Worm (Caenorhabditis elegans) whole organism, L4 larva: ENCODE data around the gene F29B9.12.

Experiments used
- R02D3.7 ChIP-seq: fragments of 150-350 bp; sonication (generic microtip); optimal IDR thresholded peaks from 3 replicates; lab custom pipeline; 2014; ENCODE audit warnings: missing biosample characterization, missing genetic modification characterization
- Y105C5A.15 ChIP-seq: fragments of 200-800 bp; sonication (Bioruptor generic); IDR thresholded peaks from 2 replicates; pipeline ENCODE4 v1.3.6; 2022; ENCODE audit warnings: missing genetic modification characterization, missing compliant biosample characterization
- ZK337.2 ChIP-seq: fragments of 200-800 bp; sonication (Bioruptor generic); IDR thresholded peaks from 2 replicates; pipeline ENCODE4 v1.3.6; 2022; ENCODE audit warnings: missing genetic modification reagents, missing genetic modification characterization, missing compliant biosample characterization
- aha-1 ChIP-seq: fragments of 150-350 bp; peaks from one replicate; lab custom pipeline; 2014; ENCODE audit warnings: missing biosample characterization, missing genetic modification characterization
- aly-2 ChIP-seq: sonication (generic microtip); optimal IDR thresholded peaks from 2 replicates; lab custom pipeline; 2018; ENCODE audit warnings: missing biosample characterization, missing genetic modification characterization
- ama-1 ChIP-seq: fragments of 150-350 bp; optimal IDR thresholded peaks from 2 replicates; lab custom pipeline; 2014; ENCODE audit warnings: inconsistent platforms, mixed read lengths
- ceh-44 ChIP-seq: fragments of 200-800 bp; sonication (Bioruptor generic); IDR thresholded peaks from 2 replicates; pipeline ENCODE4 v1.3.6; 2022; ENCODE audit warnings: missing genetic modification reagents, missing genetic modification characterization, missing compliant biosample characterization
- ceh-62 ChIP-seq: sonication (generic microtip); optimal IDR thresholded peaks from 2 replicates; lab custom pipeline; 2017; ENCODE audit warnings: missing biosample characterization, missing genetic modification characterization
- ctbp-1 ChIP-seq: fragments of 200-800 bp; sonication (Bioruptor generic); IDR thresholded peaks from 2 replicates; pipeline ENCODE4 v1.3.6; 2022; ENCODE audit warnings: missing genetic modification reagents, missing genetic modification characterization, missing compliant biosample characterization
- daf-16 ChIP-seq, 3 experiments: sonication (generic microtip); optimal IDR thresholded peaks; 2 replicates each; lab custom pipeline; 2016 to 2017; ENCODE audit warnings: missing genetic modification characterization in 3 of 3, missing genetic modification reagents in 3 of 3, mild to moderate bottlenecking in 2 of 3, missing compliant biosample characterization in 2 of 3, missing biosample characterization in 1 of 3, moderate library complexity in 1 of 3
- daf-8 ChIP-seq: fragments of 200-800 bp; sonication (Bioruptor generic); IDR thresholded peaks from 2 replicates; pipeline ENCODE4 v1.3.6; 2022; ENCODE audit warnings: missing genetic modification characterization, missing compliant biosample characterization
- dmd-6 ChIP-seq: fragments of 200-800 bp; sonication (Bioruptor generic); IDR thresholded peaks from 2 replicates; pipeline ENCODE4 v1.3.6; 2022; ENCODE audit warnings: missing genetic modification reagents, missing genetic modification characterization, missing compliant biosample characterization
- dmd-8 ChIP-seq: fragments of 200-800 bp; sonication (Bioruptor generic); IDR thresholded peaks from 2 replicates; pipeline ENCODE4 v1.3.6; 2022; ENCODE audit warnings: missing genetic modification characterization, missing compliant biosample characterization
- dpl-1 ChIP-seq: fragments of 150-350 bp; optimal IDR thresholded peaks from 2 replicates; lab custom pipeline; 2014; ENCODE audit warnings: missing biosample characterization, missing genetic modification reagents, missing genetic modification characterization
- dve-1 ChIP-seq: sonication (generic microtip); optimal IDR thresholded peaks from 2 replicates; lab custom pipeline; 2017; ENCODE audit warnings: antibody characterized with exemption, mild to moderate bottlenecking, missing genetic modification characterization, missing compliant biosample characterization; ENCODE audit not compliant: insufficient read depth
- egl-27 ChIP-seq: sonication (generic microtip); optimal IDR thresholded peaks from 3 replicates; lab custom pipeline; 2017; ENCODE audit warnings: missing biosample characterization, missing genetic modification reagents, missing genetic modification characterization
- jun-1 ChIP-seq: fragments of 150-350 bp; optimal IDR thresholded peaks from 2 replicates; lab custom pipeline; 2014; ENCODE audit warnings: missing biosample characterization, missing genetic modification reagents, missing genetic modification characterization
- lin-13 ChIP-seq: fragments of 150-350 bp; optimal IDR thresholded peaks from 2 replicates; lab custom pipeline; 2014; ENCODE audit warnings: missing biosample characterization, missing genetic modification reagents, missing genetic modification characterization
- madf-5 ChIP-seq, 2 experiments: fragments of 200-800 bp; sonication (Bioruptor generic); IDR thresholded peaks; 2 replicates each; pipeline ENCODE4 v1.3.6; 2022; ENCODE audit warnings: missing compliant biosample characterization in 2 of 2, missing genetic modification characterization in 2 of 2
- mdt-29 ChIP-seq: fragments of 200-800 bp; sonication (Bioruptor generic); IDR thresholded peaks from 2 replicates; pipeline ENCODE4 v1.3.6; 2022; ENCODE audit warnings: missing genetic modification reagents, missing genetic modification characterization, missing compliant biosample characterization
- mep-1 ChIP-seq: fragments of 150-350 bp; sonication (generic microtip); optimal IDR thresholded peaks from 3 replicates; lab custom pipeline; 2014; ENCODE audit warnings: missing biosample characterization, missing genetic modification characterization
- mes-2 ChIP-seq: sonication (generic microtip); optimal IDR thresholded peaks from 2 replicates; lab custom pipeline; 2016; ENCODE audit warnings: missing genotype, mild to moderate bottlenecking, missing genetic modification characterization, missing compliant biosample characterization; ENCODE audit not compliant: poor library complexity, severe bottlenecking
- mxl-2 ChIP-seq: fragments of 200-800 bp; sonication (Bioruptor generic); conservative IDR thresholded peaks from 2 replicates; pipeline ENCODE4 v1.3.6; 2022; ENCODE audit warnings: missing genetic modification reagents, missing genetic modification characterization, missing compliant biosample characterization
- nhr-102 ChIP-seq: sonication (generic microtip); optimal IDR thresholded peaks from 2 replicates; lab custom pipeline; 2016; ENCODE audit warnings: mild to moderate bottlenecking, missing genetic modification characterization, moderate library complexity, missing compliant biosample characterization
- nhr-111 ChIP-seq: fragments of 200-800 bp; sonication (Bioruptor generic); optimal IDR thresholded peaks from 2 replicates; lab custom pipeline; 2018; ENCODE audit warnings: mild to moderate bottlenecking, missing genetic modification characterization, missing compliant biosample characterization
- nhr-25 ChIP-seq: sonication (generic microtip); optimal IDR thresholded peaks from 2 replicates; lab custom pipeline; 2017; ENCODE audit warnings: missing genetic modification characterization, mild to moderate bottlenecking, missing compliant biosample characterization, antibody characterized with exemption, moderate library complexity, borderline replicate concordance; ENCODE audit not compliant: insufficient read depth
- nhr-28 ChIP-seq: fragments of 150-350 bp; optimal IDR thresholded peaks from 2 replicates; lab custom pipeline; 2014; ENCODE audit warnings: missing biosample characterization, missing genetic modification characterization
- nhr-41 ChIP-seq: fragments of 200-800 bp; sonication (Bioruptor generic); IDR thresholded peaks from 2 replicates; pipeline ENCODE4 v1.3.6; 2022; ENCODE audit warnings: missing genetic modification reagents, missing genetic modification characterization, missing compliant biosample characterization
- nhr-48 ChIP-seq: sonication (generic microtip); optimal IDR thresholded peaks from 2 replicates; lab custom pipeline; 2016; ENCODE audit warnings: mild to moderate bottlenecking, missing genetic modification characterization, missing compliant biosample characterization
- nhr-76 ChIP-seq: fragments of 150-350 bp; optimal IDR thresholded peaks from 2 replicates; lab custom pipeline; 2014; ENCODE audit warnings: missing biosample characterization, missing genetic modification characterization
- pha-4 ChIP-seq, 2 experiments: fragments of 150-350 bp in 1 of 2; fragments of 200-800 bp in 1 of 2; sonication (Bioruptor generic) in 1 of 2; IDR thresholded peaks in 1 of 2; optimal IDR thresholded peaks in 1 of 2; 2 replicates each; pipeline versions ENCODE4 v1.3.6 to Lab custom; 2014 to 2022; ENCODE audit warnings: missing genetic modification characterization in 2 of 2, missing genetic modification reagents in 2 of 2, missing biosample characterization in 1 of 2, missing compliant biosample characterization in 1 of 2
- pqm-1 ChIP-seq: sonication (generic microtip); optimal IDR thresholded peaks from 2 replicates; lab custom pipeline; 2017; ENCODE audit warnings: missing biosample characterization, missing genetic modification characterization
- rbr-2 ChIP-seq: sonication (generic microtip); optimal IDR thresholded peaks from 2 replicates; lab custom pipeline; 2016; ENCODE audit warnings: missing genotype, missing genetic modification characterization, missing compliant biosample characterization
- snpc-1.2 ChIP-seq: fragments of 200-800 bp; sonication (Bioruptor generic); IDR thresholded peaks from 2 replicates; pipeline ENCODE4 v1.3.6; 2022; ENCODE audit warnings: missing genetic modification reagents, missing genetic modification characterization, missing compliant biosample characterization
- spr-1 ChIP-seq: sonication (generic microtip); optimal IDR thresholded peaks from 2 replicates; lab custom pipeline; 2016; ENCODE audit warnings: mild to moderate bottlenecking, missing genetic modification characterization, missing compliant biosample characterization
- tra-1 ChIP-seq: fragments of 200-800 bp; sonication (Bioruptor generic); IDR thresholded peaks from 2 replicates; pipeline ENCODE4 v1.3.6; 2022; ENCODE audit warnings: missing genetic modification reagents, missing genetic modification characterization, missing compliant biosample characterization
- unc-130 ChIP-seq: sonication (generic microtip); optimal IDR thresholded peaks from 2 replicates; lab custom pipeline; 2016; ENCODE audit warnings: missing genetic modification reagents, missing genetic modification characterization, missing compliant biosample characterization
- zip-11 ChIP-seq: fragments of 200-800 bp; sonication (Bioruptor generic); IDR thresholded peaks from 2 replicates; pipeline ENCODE4 v1.3.6; 2022; ENCODE audit warnings: missing genetic modification characterization, missing compliant biosample characterization
- ztf-11 ChIP-seq: fragments of 150-350 bp; optimal IDR thresholded peaks from 2 replicates; lab custom pipeline; 2014; ENCODE audit warnings: missing biosample characterization, missing genetic modification characterization

Gene F29B9.12

ce11 chrIV:4640941-4641340 is 28.4 kb upstream of the F29B9.12 start:
- TF ChIP-seq rbr-2 (tag; lab: Kevin White, UChicago) (no peak), daf-8 (GFP tag; lab: Robert Waterston, UW) (no peak), zip-11 (GFP tag; lab: Robert Waterston, UW) (no peak), ceh-62 (tag; lab: Kevin White, UChicago) (no peak), nhr-28 (tag; lab: Kevin White, UChicago) (peak; percentile 63), nhr-25 (tag; lab: Kevin White, UChicago) (peak; percentile 56), lin-13 (GFP tag; lab: Kevin White, UChicago) (no peak), mxl-2 (GFP tag; lab: Robert Waterston, UW) (no peak)
- TF ChIP-seq, all 104 proteins: peak for 2

DNA sequence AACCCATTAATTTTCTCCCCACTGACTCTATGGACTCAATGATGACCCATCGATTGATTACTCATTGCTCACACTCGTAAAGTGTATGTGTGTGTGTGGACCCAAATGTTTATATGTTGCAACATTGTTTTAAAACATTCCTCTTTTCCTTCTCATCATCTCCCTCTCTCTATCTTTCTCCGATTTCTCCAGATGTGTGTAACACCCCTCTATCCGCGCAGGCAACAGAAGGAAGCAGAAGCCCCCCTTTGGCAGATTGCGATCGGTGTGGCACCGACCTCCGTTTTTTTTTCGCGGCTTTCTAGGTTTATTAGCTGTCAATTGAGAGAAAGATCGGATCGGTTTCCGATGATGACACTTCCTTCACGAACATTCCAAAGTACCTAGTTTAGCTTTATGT is 25.8 kb upstream of the F29B9.12 start:
- no peak for TF ChIP-seq tra-1 (GFP tag; lab: Robert Waterston, UW)
- no peak for TF ChIP-seq pha-4 (GFP tag; IDR thresholded peaks at IDR 0.05; lab: Robert Waterston, UW)
- no peak for TF ChIP-seq pha-4 (tag; optimal IDR thresholded peaks at IDR 0.05; lab: Kevin White, UChicago)
- TF ChIP-seq nhr-48 (tag; lab: Kevin White, UChicago), result no peak
- no peak for TF ChIP-seq mes-2 (tag; lab: Kevin White, UChicago)
- TF ChIP-seq dmd-6, result no peak
- TF ChIP-seq ZK337.2, result no peak
- no peak for TF ChIP-seq nhr-41
- TF ChIP-seq daf-16 (GFP tag; optimal IDR thresholded peaks at IDR 0.05; lab: Kevin White, UChicago), result no peak
- TF ChIP-seq daf-16 (tag; optimal IDR thresholded peaks at IDR 0.05; lab: Kevin White, UChicago), result no peak
- no peak for TF ChIP-seq aly-2 (tag; lab: Kevin White, UChicago)
- TF ChIP-seq ztf-11, result no peak
- no peak for TF ChIP-seq ctbp-1 (GFP tag; lab: Robert Waterston, UW)
- TF ChIP-seq dmd-8 (GFP tag; lab: Robert Waterston, UW), result no peak
- TF ChIP-seq unc-130 (GFP tag; lab: Kevin White, UChicago), result no peak

DNA sequence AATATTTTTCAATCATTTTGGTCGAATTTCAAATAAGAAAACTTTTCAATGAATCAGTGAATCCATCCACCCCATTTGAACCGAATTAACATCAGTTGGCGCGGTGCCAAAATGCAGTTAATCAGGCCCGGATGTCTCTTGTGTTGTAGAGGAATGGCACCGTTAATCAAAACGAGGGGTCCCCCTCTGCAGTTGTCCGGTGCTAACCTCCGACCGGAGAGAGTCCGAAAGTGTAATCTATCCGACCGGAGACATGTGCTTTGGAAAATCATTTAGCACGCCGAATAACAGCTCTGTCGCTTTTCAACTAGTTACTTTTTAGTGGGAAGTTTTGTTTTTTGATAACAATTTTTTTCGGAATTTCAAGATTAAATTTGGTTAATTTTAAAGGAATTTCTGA is 24.1 kb upstream of the F29B9.12 start:
- TF ChIP-seq spr-1 (tag; lab: Kevin White, UChicago) (no peak), aha-1 (tag; lab: Kevin White, UChicago) (peak; percentile 41), jun-1 (no peak)
- TF ChIP-seq, all 104 proteins: peak for 1

- TF ChIP-seq nhr-25 (tag; lab: Kevin White, UChicago) (no peak), nhr-111 (GFP tag; lab: Kevin White, UChicago) (no peak), egl-27 (tag; lab: Kevin White, UChicago) (no peak), mdt-29 (no peak), ztf-11 (no peak), madf-5 (GFP tag; IDR thresholded peaks at IDR 0.05; lab: Robert Waterston, UW) (no peak), Y105C5A.15 (GFP tag; lab: Robert Waterston, UW) (no peak), dve-1 (tag; lab: Kevin White, UChicago) (no peak), pqm-1 (tag; lab: Kevin White, UChicago) (no peak), ceh-44 (GFP tag; lab: Robert Waterston, UW) (no peak), dmd-8 (GFP tag; lab: Robert Waterston, UW) (no peak), nhr-28 (tag; lab: Kevin White, UChicago) (no peak), dpl-1 (GFP tag; lab: Kevin White, UChicago) (no peak), ama-1 (lab: Kevin White, UChicago) (no peak), snpc-1.2 (GFP tag; lab: Robert Waterston, UW) (no peak), nhr-76 (no peak), nhr-102 (tag; lab: Kevin White, UChicago) (no peak), mep-1 (no peak), R02D3.7 (tag; lab: Kevin White, UChicago) (no peak)
These were observed 22.0 kb upstream of the F29B9.12 start, which contains the start of gene F29B9.8 for ce11 chrIV:4647385-4647784. Gene F29B9.8, plus strand, starts transcription at chrIV:4647685.
